Worm (Caenorhabditis elegans) whole organism, L4 larva: ENCODE measurements around the gene clhm-1.

Experiments
- F37D6.2 ChIP-seq: sonication (generic microtip); optimal IDR thresholded peaks from 2 replicates; lab custom pipeline; 2016; ENCODE audit warnings: mild to moderate bottlenecking, missing genetic modification characterization, missing compliant biosample characterization
- F44E2.7 ChIP-seq: fragments of 200-800 bp; sonication (Bioruptor generic); IDR thresholded peaks from 2 replicates; pipeline ENCODE4 v2.1.2; 2022; ENCODE audit warnings: missing genetic modification characterization, missing compliant biosample characterization
- F49E8.2 ChIP-seq: sonication (generic microtip); optimal IDR thresholded peaks from 2 replicates; lab custom pipeline; 2016; ENCODE audit warnings: missing compliant biosample characterization, mild to moderate bottlenecking, missing genetic modification characterization, borderline replicate concordance
- T26A8.4 ChIP-seq: fragments of 200-800 bp; sonication (Bioruptor generic); IDR thresholded peaks from 2 replicates; pipeline ENCODE4 v1.3.6; 2022; ENCODE audit warnings: missing genetic modification characterization, missing compliant biosample characterization
- Y48G9A.11 ChIP-seq: fragments of 200-800 bp; sonication (Bioruptor generic); IDR thresholded peaks from 2 replicates; pipeline ENCODE4 v1.3.6; 2022; ENCODE audit warnings: missing genetic modification reagents, missing genetic modification characterization, missing compliant biosample characterization
- Y5F2A.4 ChIP-seq: fragments of 200-800 bp; sonication (Bioruptor generic); optimal IDR thresholded peaks from 2 replicates; lab custom pipeline; 2018; ENCODE audit warnings: mild to moderate bottlenecking, missing genetic modification characterization, missing compliant biosample characterization
- arid-1 ChIP-seq: fragments of 200-800 bp; sonication (Bioruptor generic); conservative IDR thresholded peaks from 2 replicates; pipeline ENCODE4 v1.3.6; 2022; ENCODE audit warnings: missing genetic modification reagents, missing genetic modification characterization, missing compliant biosample characterization
- ceh-20 ChIP-seq: fragments of 200-800 bp; sonication (Bioruptor generic); IDR thresholded peaks from 2 replicates; pipeline ENCODE4 v1.3.6; 2022; ENCODE audit warnings: missing genetic modification reagents, missing genetic modification characterization, missing compliant biosample characterization
- ceh-28 ChIP-seq: fragments of 150-350 bp; optimal IDR thresholded peaks from 2 replicates; lab custom pipeline; 2014; ENCODE audit warnings: missing biosample characterization, missing genetic modification reagents, missing genetic modification characterization
- ceh-32 ChIP-seq: sonication (generic microtip); optimal IDR thresholded peaks from 2 replicates; lab custom pipeline; 2016; ENCODE audit warnings: mild to moderate bottlenecking, missing genetic modification characterization, missing compliant biosample characterization; ENCODE audit not compliant: poor library complexity
- ceh-62 ChIP-seq: sonication (generic microtip); optimal IDR thresholded peaks from 2 replicates; lab custom pipeline; 2017; ENCODE audit warnings: missing biosample characterization, missing genetic modification characterization
- ceh-82 ChIP-seq: sonication (generic microtip); optimal IDR thresholded peaks from 2 replicates; lab custom pipeline; 2017; ENCODE audit warnings: missing biosample characterization, missing genetic modification characterization
- ces-1 ChIP-seq: fragments of 150-350 bp; sonication (generic microtip); optimal IDR thresholded peaks from 4 replicates; lab custom pipeline; 2014; ENCODE audit warnings: missing biosample characterization, missing genetic modification reagents, missing genetic modification characterization
- cey-2 ChIP-seq: sonication (generic microtip); optimal IDR thresholded peaks from 3 replicates; lab custom pipeline; 2017; ENCODE audit warnings: missing genetic modification characterization, mild to moderate bottlenecking, missing compliant biosample characterization, antibody characterized with exemption, borderline replicate concordance; ENCODE audit not compliant: insufficient read depth
- daf-12 ChIP-seq: fragments of 150-350 bp; optimal IDR thresholded peaks from 2 replicates; lab custom pipeline; 2014; ENCODE audit warnings: missing biosample characterization, missing genetic modification reagents, missing genetic modification characterization
- dmd-6 ChIP-seq: fragments of 200-800 bp; sonication (Bioruptor generic); IDR thresholded peaks from 2 replicates; pipeline ENCODE4 v1.3.6; 2022; ENCODE audit warnings: missing genetic modification reagents, missing genetic modification characterization, missing compliant biosample characterization
- dmd-9 ChIP-seq: fragments of 200-800 bp; sonication (Bioruptor generic); IDR thresholded peaks from 2 replicates; pipeline ENCODE4 v1.3.6; 2022; ENCODE audit warnings: missing genetic modification reagents, missing genetic modification characterization, missing compliant biosample characterization
- dve-1 ChIP-seq: sonication (generic microtip); optimal IDR thresholded peaks from 2 replicates; lab custom pipeline; 2017; ENCODE audit warnings: antibody characterized with exemption, mild to moderate bottlenecking, missing genetic modification characterization, missing compliant biosample characterization; ENCODE audit not compliant: insufficient read depth
- egl-27 ChIP-seq: sonication (generic microtip); optimal IDR thresholded peaks from 3 replicates; lab custom pipeline; 2017; ENCODE audit warnings: missing biosample characterization, missing genetic modification reagents, missing genetic modification characterization
- fkh-10 ChIP-seq: fragments of 150-350 bp; optimal IDR thresholded peaks from 2 replicates; lab custom pipeline; 2014; ENCODE audit warnings: missing biosample characterization, missing genetic modification reagents, missing genetic modification characterization
- fos-1 ChIP-seq: fragments of 150-350 bp; optimal IDR thresholded peaks from 2 replicates; lab custom pipeline; 2014; ENCODE audit warnings: missing biosample characterization, missing genetic modification characterization
- gei-8 ChIP-seq: fragments of 200-800 bp; sonication (Bioruptor generic); optimal IDR thresholded peaks from 2 replicates; lab custom pipeline; 2018; ENCODE audit warnings: mild to moderate bottlenecking, missing genetic modification characterization, missing compliant biosample characterization
- hmg-1.1 ChIP-seq: fragments of 200-800 bp; sonication (Bioruptor generic); IDR thresholded peaks from 2 replicates; pipeline ENCODE4 v1.3.6; 2022; ENCODE audit warnings: missing genetic modification reagents, missing genetic modification characterization, missing compliant biosample characterization
- lim-7 ChIP-seq: fragments of 200-800 bp; sonication (Bioruptor generic); IDR thresholded peaks from 2 replicates; pipeline ENCODE4 v1.3.6; 2022; ENCODE audit warnings: missing genetic modification characterization, missing compliant biosample characterization
- lin-39 ChIP-seq: fragments of 150-350 bp; optimal IDR thresholded peaks from 2 replicates; lab custom pipeline; 2014; ENCODE audit warnings: missing biosample characterization, missing genetic modification reagents, missing genetic modification characterization
- lir-3 ChIP-seq: sonication (generic microtip); optimal IDR thresholded peaks from 2 replicates; lab custom pipeline; 2016; ENCODE audit warnings: mild to moderate bottlenecking, missing genetic modification characterization, missing compliant biosample characterization
- madf-9 ChIP-seq: fragments of 200-800 bp; sonication (Bioruptor generic); conservative IDR thresholded peaks from 2 replicates; pipeline ENCODE4 v1.3.6; 2022; ENCODE audit warnings: missing genetic modification reagents, missing genetic modification characterization, missing compliant biosample characterization
- mxl-3 ChIP-seq: fragments of 200-800 bp; sonication (Bioruptor generic); optimal IDR thresholded peaks from 2 replicates; lab custom pipeline; 2018; ENCODE audit warnings: mild to moderate bottlenecking, missing genetic modification characterization, missing compliant biosample characterization
- nhr-10 ChIP-seq: fragments of 150-350 bp; optimal IDR thresholded peaks from 2 replicates; lab custom pipeline; 2014; ENCODE audit warnings: missing biosample characterization, missing genetic modification characterization
- nhr-102 ChIP-seq: sonication (generic microtip); optimal IDR thresholded peaks from 2 replicates; lab custom pipeline; 2016; ENCODE audit warnings: mild to moderate bottlenecking, missing genetic modification characterization, moderate library complexity, missing compliant biosample characterization
- nhr-11 ChIP-seq: fragments of 150-350 bp; optimal IDR thresholded peaks from 2 replicates; lab custom pipeline; 2014; ENCODE audit warnings: missing biosample characterization, missing genetic modification characterization
- nhr-111 ChIP-seq: fragments of 200-800 bp; sonication (Bioruptor generic); optimal IDR thresholded peaks from 2 replicates; lab custom pipeline; 2018; ENCODE audit warnings: mild to moderate bottlenecking, missing genetic modification characterization, missing compliant biosample characterization
- nhr-25 ChIP-seq: sonication (generic microtip); optimal IDR thresholded peaks from 2 replicates; lab custom pipeline; 2017; ENCODE audit warnings: missing genetic modification characterization, mild to moderate bottlenecking, missing compliant biosample characterization, antibody characterized with exemption, moderate library complexity, borderline replicate concordance; ENCODE audit not compliant: insufficient read depth
- nhr-48 ChIP-seq: sonication (generic microtip); optimal IDR thresholded peaks from 2 replicates; lab custom pipeline; 2016; ENCODE audit warnings: mild to moderate bottlenecking, missing genetic modification characterization, missing compliant biosample characterization
- nhr-6 ChIP-seq: fragments of 150-350 bp; optimal IDR thresholded peaks from 2 replicates; lab custom pipeline; 2014; ENCODE audit warnings: missing biosample characterization, missing genetic modification characterization
- nhr-76 ChIP-seq: fragments of 150-350 bp; optimal IDR thresholded peaks from 2 replicates; lab custom pipeline; 2014; ENCODE audit warnings: missing biosample characterization, missing genetic modification characterization
- pha-4 ChIP-seq, 2 experiments: fragments of 150-350 bp in 1 of 2; fragments of 200-800 bp in 1 of 2; sonication (Bioruptor generic) in 1 of 2; IDR thresholded peaks in 1 of 2; optimal IDR thresholded peaks in 1 of 2; 2 replicates each; pipeline versions ENCODE4 v1.3.6 to Lab custom; 2014 to 2022; ENCODE audit warnings: missing genetic modification characterization in 2 of 2, missing genetic modification reagents in 2 of 2, missing biosample characterization in 1 of 2, missing compliant biosample characterization in 1 of 2
- snpc-1.2 ChIP-seq: fragments of 200-800 bp; sonication (Bioruptor generic); IDR thresholded peaks from 2 replicates; pipeline ENCODE4 v1.3.6; 2022; ENCODE audit warnings: missing genetic modification reagents, missing genetic modification characterization, missing compliant biosample characterization
- snpc-4 ChIP-seq: fragments of 150-350 bp; optimal IDR thresholded peaks from 2 replicates; lab custom pipeline; 2014; ENCODE audit warnings: missing biosample characterization, missing genetic modification characterization
- tra-1 ChIP-seq: fragments of 200-800 bp; sonication (Bioruptor generic); IDR thresholded peaks from 2 replicates; pipeline ENCODE4 v1.3.6; 2022; ENCODE audit warnings: missing genetic modification reagents, missing genetic modification characterization, missing compliant biosample characterization
- unc-39 ChIP-seq: sonication (generic microtip); optimal IDR thresholded peaks from 2 replicates; lab custom pipeline; 2017; ENCODE audit warnings: missing biosample characterization, missing genetic modification characterization
- unc-62 ChIP-seq, 3 experiments: fragments of 150-350 bp in 1 of 3; sonication (generic microtip); optimal IDR thresholded peaks in 2 of 3; peaks in 1 of 3; 1 replicate in 1 of 3; 2 replicates in 2 of 3; lab custom pipeline; 2014 to 2017; ENCODE audit warnings: missing biosample characterization in 3 of 3, missing genetic modification characterization in 3 of 3, missing genetic modification reagents in 3 of 3, missing genotype in 1 of 3
- vab-7 ChIP-seq: fragments of 200-800 bp; sonication (Bioruptor generic); IDR thresholded peaks from 2 replicates; pipeline ENCODE4 v1.3.6; 2022; ENCODE audit warnings: missing genetic modification reagents, missing genetic modification characterization, missing compliant biosample characterization
- zag-1 ChIP-seq: fragments of 150-350 bp; optimal IDR thresholded peaks from 2 replicates; lab custom pipeline; 2014; ENCODE audit warnings: missing biosample characterization, missing genetic modification characterization
- zfp-3 ChIP-seq: fragments of 200-800 bp; sonication (Bioruptor generic); conservative IDR thresholded peaks from 2 replicates; pipeline ENCODE4 v1.3.6; 2022; ENCODE audit warnings: missing genetic modification reagents, missing genetic modification characterization, missing compliant biosample characterization
- ztf-11 ChIP-seq: fragments of 150-350 bp; optimal IDR thresholded peaks from 2 replicates; lab custom pipeline; 2014; ENCODE audit warnings: missing biosample characterization, missing genetic modification characterization
- ztf-7 ChIP-seq: fragments of 150-350 bp; optimal IDR thresholded peaks from 2 replicates; lab custom pipeline; 2014; ENCODE audit warnings: missing biosample characterization, missing genetic modification characterization

The clhm-1 gene

DNA sequence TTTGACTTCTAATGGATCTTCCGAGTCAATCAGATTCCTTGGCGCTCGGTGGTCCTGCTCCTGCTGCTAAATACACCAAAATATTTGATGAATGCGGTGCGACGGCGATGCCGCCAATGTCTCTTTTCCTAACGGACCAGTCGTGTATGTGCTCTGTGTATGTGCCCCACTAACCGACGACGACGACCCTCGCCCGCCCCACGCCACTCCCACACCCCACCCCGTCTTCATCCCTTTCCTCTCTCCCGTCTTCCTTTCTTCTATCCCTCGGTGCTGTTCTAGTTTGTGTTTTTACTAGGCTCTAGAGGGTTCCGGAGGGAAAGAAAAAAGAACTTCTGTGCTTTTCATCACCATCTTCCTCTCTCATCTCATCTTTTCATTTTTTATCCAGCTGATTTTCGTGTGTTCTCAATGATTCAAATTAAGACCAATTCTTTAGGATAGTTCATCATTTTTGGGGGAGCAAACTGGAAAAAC lies 36.2 kb downstream of the clhm-1 start, which contains the start of gene egl-27 (continued):
- TF ChIP-seq hmg-1.1 (0 out of 2 replicates have a peak, but pooled peaks have one; percentile 44), dmd-6 (GFP tag; lab: Robert Waterston, UW) (no peak), ztf-11 (tag; lab: Kevin White, UChicago) (no peak), unc-62 (GFP tag; optimal IDR thresholded peaks at IDR 0.05 in 1 of 2; lab: Kevin White, UChicago) (peak in 1 of 2 experiments; percentile 52), unc-62 (tag; optimal IDR thresholded peaks at IDR 0.05; lab: Kevin White, UChicago) (no peak), lim-7 (GFP tag; lab: Robert Waterston, UW) (0 out of 2 replicates have a peak, but pooled peaks have one; percentile 46), snpc-4 (tag; lab: Kevin White, UChicago) (no peak), dve-1 (tag; lab: Kevin White, UChicago) (no peak), lir-3 (tag; lab: Kevin White, UChicago) (no peak), Y5F2A.4 (no peak)

DNA sequence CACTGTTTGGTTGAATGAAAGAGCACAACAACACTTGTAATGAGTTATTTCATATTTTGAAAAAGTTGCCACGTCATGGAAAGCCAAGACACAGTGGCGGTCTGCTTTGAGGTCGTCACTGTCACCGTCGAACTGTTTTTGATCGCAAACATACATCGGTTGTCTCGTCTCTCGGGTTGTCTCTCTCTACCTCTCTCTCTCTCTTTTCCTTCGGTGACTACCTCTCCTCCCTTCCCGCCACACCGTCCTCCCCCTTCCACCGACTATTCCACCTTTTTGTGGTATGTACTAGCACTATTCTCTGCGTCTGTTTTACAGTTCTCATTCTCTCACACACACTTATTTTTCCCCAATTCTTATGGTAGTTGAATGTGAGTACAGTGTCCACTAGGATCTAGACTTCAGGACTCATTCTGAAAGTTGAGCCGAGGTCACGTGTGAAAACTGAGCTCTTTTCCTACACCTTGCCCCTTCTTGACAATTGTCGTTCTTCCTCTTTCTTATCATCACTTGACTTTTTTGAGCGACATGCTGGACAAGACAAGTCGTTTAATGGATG lies 36.9 kb downstream of the clhm-1 start:
- TF ChIP-seq Y48G9A.11 (GFP tag; lab: Robert Waterston, UW) = no peak
- TF ChIP-seq ceh-82 = no peak
- TF ChIP-seq nhr-102 = no peak
- no peak for TF ChIP-seq pha-4 (GFP tag; IDR thresholded peaks at IDR 0.05; lab: Robert Waterston, UW)
- no peak for TF ChIP-seq pha-4 (tag; optimal IDR thresholded peaks at IDR 0.05; lab: Kevin White, UChicago)
- TF ChIP-seq nhr-48 (tag; lab: Kevin White, UChicago) = peak; percentile 33
- TF ChIP-seq T26A8.4 (GFP tag; lab: Robert Waterston, UW) = no peak
- TF ChIP-seq fos-1 = no peak
- TF ChIP-seq zag-1 (tag; lab: Kevin White, UChicago) = no peak
- TF ChIP-seq F44E2.7 (GFP tag; lab: Robert Waterston, UW) = no peak
- TF ChIP-seq dmd-9 (GFP tag; lab: Robert Waterston, UW) = no peak
- TF ChIP-seq lin-39 = no peak
- TF ChIP-seq nhr-25 (tag; lab: Kevin White, UChicago) = peak; percentile 18
- no peak for TF ChIP-seq ceh-28
- no peak for TF ChIP-seq nhr-10 (tag; lab: Kevin White, UChicago)
- no peak for TF ChIP-seq tra-1 (GFP tag; lab: Robert Waterston, UW)
- TF ChIP-seq nhr-111 (GFP tag; lab: Kevin White, UChicago) = no peak
- no peak for TF ChIP-seq nhr-76 (tag; lab: Kevin White, UChicago)
- TF ChIP-seq ceh-20 (GFP tag; lab: Robert Waterston, UW) = no peak
- TF ChIP-seq dmd-6 (GFP tag; lab: Robert Waterston, UW) = peak; percentile 54
- TF ChIP-seq fkh-10 (GFP tag; lab: Kevin White, UChicago) = no peak
- no peak for TF ChIP-seq ztf-11 (tag; lab: Kevin White, UChicago)
- TF ChIP-seq madf-9 = no peak
- TF ChIP-seq arid-1 (GFP tag; lab: Robert Waterston, UW) = no peak
- no peak for TF ChIP-seq F49E8.2 (tag; lab: Kevin White, UChicago)
- TF ChIP-seq ceh-62 (tag; lab: Kevin White, UChicago) = no peak
- TF ChIP-seq egl-27 (tag; lab: Kevin White, UChicago) = no peak
- no peak for TF ChIP-seq ztf-7 (tag; lab: Kevin White, UChicago)
- TF ChIP-seq ces-1 (GFP tag; lab: Kevin White, UChicago) = no peak
- TF ChIP-seq ceh-32 (tag; lab: Kevin White, UChicago) = no peak
- no peak for TF ChIP-seq unc-39 (tag; lab: Kevin White, UChicago)
- TF ChIP-seq mxl-3 (GFP tag; lab: Kevin White, UChicago) = peak; percentile 73
- no peak for TF ChIP-seq zfp-3 (GFP tag; lab: Robert Waterston, UW)
- TF ChIP-seq nhr-6 (tag; lab: Kevin White, UChicago) = peak; percentile 24
- TF ChIP-seq vab-7 (GFP tag; lab: Robert Waterston, UW) = no peak
- TF ChIP-seq snpc-1.2 (GFP tag; lab: Robert Waterston, UW) = no peak
- TF ChIP-seq nhr-11 = peak; percentile 5
- TF ChIP-seq snpc-4 (tag; lab: Kevin White, UChicago) = no peak
- no peak for TF ChIP-seq gei-8 (GFP tag; lab: Kevin White, UChicago)
- no peak for TF ChIP-seq cey-2
- no peak for TF ChIP-seq daf-12 (tag; lab: Kevin White, UChicago)
- TF ChIP-seq F37D6.2 (tag; lab: Kevin White, UChicago) = no peak
